Fruit fly (Drosophila melanogaster) whole organism, embryonic: ENCODE measurements around the gene CG17321.

Source experiments
- CG11560 ChIP-seq: fragments of 200-800 bp; sonication (Bioruptor generic); IDR thresholded peaks from 3 replicates; pipeline ENCODE4 v1.3.6; 2022; ENCODE audit warnings: missing biosample characterization, missing genetic modification characterization
- CG32772 ChIP-seq: fragments of 200-800 bp; sonication (Bioruptor generic); IDR thresholded peaks from 2 replicates; pipeline ENCODE4 v1.3.6; 2022; ENCODE audit warnings: missing biosample characterization, missing genetic modification characterization
- CG6689 ChIP-seq: fragments of 200-800 bp; sonication (Bioruptor generic); IDR thresholded peaks from 2 replicates; pipeline ENCODE4 v1.3.6; 2022; ENCODE audit warnings: missing biosample characterization, missing genetic modification characterization
- CTCF ChIP-seq: fragments of 200-800 bp; sonication (Bioruptor generic); optimal IDR thresholded peaks from 2 replicates; lab custom pipeline; 2017; ENCODE audit warnings: missing biosample characterization, mild to moderate bottlenecking, missing genetic modification characterization, moderate library complexity
- Chrac-16 ChIP-seq: fragments of 200-800 bp; sonication (Bioruptor generic); optimal IDR thresholded peaks from 3 replicates; lab custom pipeline; 2016; ENCODE audit warnings: missing biosample characterization, missing genetic modification characterization
- Dip2 ChIP-seq: fragments of 200-800 bp; sonication (Bioruptor generic); IDR thresholded peaks from 2 replicates; pipeline ENCODE4 v1.3.6; 2022; ENCODE audit warnings: missing biosample characterization, missing genetic modification characterization
- Sox102F ChIP-seq: fragments of 200-800 bp; sonication (Bioruptor generic); optimal IDR thresholded peaks from 2 replicates; lab custom pipeline; 2018; ENCODE audit warnings: missing biosample characterization, mild to moderate bottlenecking, missing genetic modification characterization, moderate library complexity
- croc ChIP-seq: fragments of 200-800 bp; sonication (Bioruptor generic); conservative IDR thresholded peaks from 3 replicates; pipeline ENCODE4 v1.3.6; 2022; ENCODE audit warnings: missing biosample characterization, missing genetic modification characterization
- lmd ChIP-seq: fragments of 200-800 bp; sonication (Bioruptor generic); IDR thresholded peaks from 2 replicates; pipeline ENCODE4 v1.3.6; 2022; ENCODE audit warnings: missing biosample characterization, missing genetic modification characterization
- lov ChIP-seq, 2 experiments: fragments of 200-800 bp in 1 of 2; fragments of >200 bp in 1 of 2; sonication (Bioruptor generic) in 1 of 2; IDR thresholded peaks in 1 of 2; optimal IDR thresholded peaks in 1 of 2; 2 replicates in 1 of 2; 3 replicates in 1 of 2; pipeline versions ENCODE4 v1.3.6 to Lab custom; 2017 to 2022; ENCODE audit warnings: missing biosample characterization in 1 of 2, missing genetic modification characterization in 1 of 2
- pb ChIP-seq: fragments of 200-800 bp; sonication (Bioruptor generic); optimal IDR thresholded peaks from 3 replicates; lab custom pipeline; 2016; ENCODE audit warnings: missing biosample characterization, missing genetic modification characterization
- psq ChIP-seq: fragments of 200-800 bp; sonication (Bioruptor generic); optimal IDR thresholded peaks from 2 replicates; lab custom pipeline; 2017; ENCODE audit warnings: missing biosample characterization, missing genetic modification characterization
- tll ChIP-seq, 2 experiments: fragments of 200-800 bp in 1 of 2; fragments of >200 bp in 1 of 2; sonication (Bioruptor generic) in 1 of 2; optimal IDR thresholded peaks; 2 replicates each; lab custom pipeline; 2017 to 2019; ENCODE audit warnings: missing biosample characterization in 2 of 2, missing genetic modification characterization in 2 of 2, mild to moderate bottlenecking in 1 of 2, moderate library complexity in 1 of 2
- vvl ChIP-seq: fragments of 200-800 bp; sonication (Bioruptor generic); IDR thresholded peaks from 2 replicates; pipeline ENCODE4 v1.3.6; 2022; ENCODE audit warnings: missing biosample characterization, missing genetic modification characterization

DNA sequence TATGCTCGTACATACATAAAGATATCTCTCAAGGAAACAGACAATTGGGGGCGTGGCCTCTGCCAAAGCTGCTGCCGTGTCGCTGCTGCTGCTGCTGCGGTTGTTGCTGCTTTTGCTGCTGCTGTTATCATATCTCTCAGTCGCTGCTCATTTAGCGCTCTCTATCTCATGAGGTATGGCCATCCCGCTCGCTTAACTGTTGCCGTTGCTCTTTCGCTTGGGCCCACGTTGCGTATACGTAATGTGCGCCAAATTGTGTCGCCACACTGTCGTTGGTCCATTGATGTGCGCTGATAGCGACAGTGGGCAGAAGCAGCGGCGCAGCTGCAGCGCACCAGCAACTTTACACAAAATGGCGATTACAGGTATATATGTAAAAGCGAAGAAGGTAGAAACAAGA lies 48.5 kb upstream of the CG17321 start:
- TF ChIP-seq CG32772 (GFP tag; lab: Robert Waterston, UW) (no peak), vvl (no peak), lov (optimal IDR thresholded peaks at IDR 0.05; lab: Kevin White, UChicago) (no peak), lov (GFP tag; IDR thresholded peaks at IDR 0.05; lab: Robert Waterston, UW) (no peak), psq (GFP tag; lab: Kevin White, UChicago) (no peak), CG6689 (GFP tag; lab: Robert Waterston, UW) (no peak), Chrac-16 (GFP tag; lab: Kevin White, UChicago) (no peak), tll (GFP tag; optimal IDR thresholded peaks at IDR 0.05; lab: Kevin White, UChicago) (no peak), Sox102F (GFP tag; lab: Kevin White, UChicago) (no peak), CG11560 (tag; lab: Robert Waterston, UW) (no peak), lmd (GFP tag; lab: Robert Waterston, UW) (no peak), pb (no peak), croc (GFP tag; lab: Robert Waterston, UW) (no peak), CTCF (no peak), Dip2 (GFP tag; lab: Robert Waterston, UW) (no peak)
